Worm (Caenorhabditis elegans): ENCODE data around the gene srz-66.

DNA sequence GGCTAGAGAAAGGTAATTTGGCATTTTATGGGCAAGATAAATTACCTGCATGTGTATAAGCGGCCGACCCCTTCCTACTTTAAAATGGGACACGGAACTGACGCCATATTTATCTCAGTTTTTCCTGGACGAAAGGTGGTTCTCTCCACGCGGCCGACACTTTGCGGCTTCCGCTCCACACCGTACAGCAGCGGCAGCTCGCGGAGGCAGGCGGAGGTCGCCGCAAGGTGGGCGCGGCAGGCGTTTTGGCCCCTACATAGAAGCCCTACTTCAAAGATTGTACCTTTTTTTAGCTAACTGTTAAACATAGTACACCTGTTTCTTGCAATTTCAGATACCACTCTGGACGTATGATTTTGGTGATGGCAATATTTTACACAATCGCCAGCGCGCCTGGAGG lies 39.1 kb upstream of the srz-66 start:
- TF ChIP-seq mep-1 (tag; optimal IDR thresholded peaks at IDR 0.05), result no peak
- TF ChIP-seq nhr-12 (tag; optimal IDR thresholded peaks at IDR 0.05), result no peak
- TF ChIP-seq bed-3 (GFP tag; optimal IDR thresholded peaks at IDR 0.05), result no peak
- no peak for TF ChIP-seq ces-1 (GFP tag; optimal IDR thresholded peaks at IDR 0.05)
- no peak for TF ChIP-seq nhr-76 (tag; optimal IDR thresholded peaks at IDR 0.05)
- TF ChIP-seq elt-1 (tag; optimal IDR thresholded peaks at IDR 0.05; ENCODE audit: borderline replicate concordance, insufficient read depth), result no peak
- no peak for TF ChIP-seq ceh-39 (tag; optimal IDR thresholded peaks at IDR 0.05)
- no peak for TF ChIP-seq pha-4 (tag; optimal IDR thresholded peaks at IDR 0.05)
- TF ChIP-seq lin-13 (tag; optimal IDR thresholded peaks at IDR 0.05), result no peak
- no peak for TF ChIP-seq nhr-2 (tag; optimal IDR thresholded peaks at IDR 0.05)
- no peak for TF ChIP-seq ham-2 (GFP tag; optimal IDR thresholded peaks at IDR 0.05)
- no peak for TF ChIP-seq nhr-28 (tag; optimal IDR thresholded peaks at IDR 0.05)
